Worm (Caenorhabditis elegans) whole organism, mixed stage, embryonic: ENCODE data around the gene tgt-2.

ENCODE experiments used
- M03D4.4 ChIP-seq: sonication (generic microtip); optimal IDR thresholded peaks from 2 replicates; lab custom pipeline; 2017; ENCODE audit warnings: mild to moderate bottlenecking, missing genetic modification characterization, missing compliant biosample characterization
- bed-3 ChIP-seq: fragments of 200-800 bp; sonication (Bioruptor generic); optimal IDR thresholded peaks from 3 replicates; lab custom pipeline; 2018; ENCODE audit warnings: mild to moderate bottlenecking, missing genetic modification characterization, moderate library complexity, missing compliant biosample characterization
- blmp-1 ChIP-seq: fragments of 150-350 bp; optimal IDR thresholded peaks from 2 replicates; lab custom pipeline; 2014; ENCODE audit warnings: missing biosample characterization, missing genetic modification characterization
- ceh-39 ChIP-seq: fragments of 150-350 bp; optimal IDR thresholded peaks from 2 replicates; lab custom pipeline; 2014; ENCODE audit warnings: missing biosample characterization, missing genetic modification characterization
- ceh-43 ChIP-seq: fragments of 200-800 bp; sonication (Bioruptor generic); optimal IDR thresholded peaks from 2 replicates; lab custom pipeline; 2018; ENCODE audit warnings: mild to moderate bottlenecking, missing genetic modification characterization, moderate library complexity, missing compliant biosample characterization
- ceh-83 ChIP-seq: fragments of 200-800 bp; sonication (Bioruptor generic); optimal IDR thresholded peaks from 2 replicates; lab custom pipeline; 2018; ENCODE audit warnings: mild to moderate bottlenecking, missing genetic modification characterization, missing compliant biosample characterization
- ces-1 ChIP-seq: fragments of 150-350 bp; optimal IDR thresholded peaks from 2 replicates; lab custom pipeline; 2014; ENCODE audit warnings: missing biosample characterization, missing genetic modification reagents, missing genetic modification characterization
- cnd-1 ChIP-seq: fragments of 200-800 bp; sonication (Bioruptor generic); optimal IDR thresholded peaks from 2 replicates; lab custom pipeline; 2018; ENCODE audit warnings: mild to moderate bottlenecking, missing genetic modification characterization, missing compliant biosample characterization
- drap-1 ChIP-seq: fragments of 200-800 bp; sonication (Bioruptor generic); optimal IDR thresholded peaks from 3 replicates; lab custom pipeline; 2018; ENCODE audit warnings: mild to moderate bottlenecking, missing genetic modification characterization, missing compliant biosample characterization
- elt-1 ChIP-seq: sonication (generic microtip); optimal IDR thresholded peaks from 2 replicates; lab custom pipeline; 2017; ENCODE audit warnings: missing genetic modification characterization, mild to moderate bottlenecking, missing compliant biosample characterization, antibody characterized with exemption, moderate library complexity, borderline replicate concordance; ENCODE audit not compliant: insufficient read depth
- elt-3 ChIP-seq: fragments of 150-350 bp; optimal IDR thresholded peaks from 2 replicates; lab custom pipeline; 2014; ENCODE audit warnings: missing biosample characterization, missing genetic modification characterization
- flh-1 ChIP-seq: fragments of 200-800 bp; sonication (Bioruptor generic); optimal IDR thresholded peaks from 2 replicates; lab custom pipeline; 2018; ENCODE audit warnings: mild to moderate bottlenecking, missing genetic modification characterization, moderate library complexity, missing compliant biosample characterization
- ham-2 ChIP-seq: fragments of 200-800 bp; sonication (Bioruptor generic); optimal IDR thresholded peaks from 2 replicates; lab custom pipeline; 2018; ENCODE audit warnings: mild to moderate bottlenecking, missing genetic modification characterization, missing compliant biosample characterization
- hlh-1 ChIP-seq: fragments of 150-350 bp; optimal IDR thresholded peaks from 2 replicates; lab custom pipeline; 2014; ENCODE audit warnings: missing biosample characterization, missing genetic modification reagents, missing genetic modification characterization
- lin-13 ChIP-seq: fragments of 150-350 bp; optimal IDR thresholded peaks from 2 replicates; lab custom pipeline; 2014; ENCODE audit warnings: missing biosample characterization, missing genetic modification characterization
- lin-32 ChIP-seq: fragments of 200-800 bp; sonication (Bioruptor generic); optimal IDR thresholded peaks from 2 replicates; lab custom pipeline; 2018; ENCODE audit warnings: mild to moderate bottlenecking, missing genetic modification characterization, missing compliant biosample characterization
- lsy-2 ChIP-seq: fragments of 150-350 bp; optimal IDR thresholded peaks from 2 replicates; lab custom pipeline; 2014; ENCODE audit warnings: missing biosample characterization, missing genetic modification characterization
- mab-5 ChIP-seq: fragments of 150-350 bp; optimal IDR thresholded peaks from 2 replicates; lab custom pipeline; 2014; ENCODE audit warnings: missing biosample characterization, missing genetic modification characterization
- mep-1 ChIP-seq: fragments of 150-350 bp; optimal IDR thresholded peaks from 2 replicates; lab custom pipeline; 2017; ENCODE audit warnings: missing biosample characterization, missing genetic modification reagents, missing genetic modification characterization, inconsistent platforms
- mls-2 ChIP-seq: sonication (generic microtip); optimal IDR thresholded peaks from 2 replicates; lab custom pipeline; 2016; ENCODE audit warnings: mild to moderate bottlenecking, missing genetic modification characterization, moderate library complexity, missing compliant biosample characterization
- nhr-28 ChIP-seq: fragments of 150-350 bp; optimal IDR thresholded peaks from 2 replicates; lab custom pipeline; 2014; ENCODE audit warnings: missing biosample characterization, missing genetic modification characterization
- nhr-76 ChIP-seq: sonication (generic microtip); optimal IDR thresholded peaks from 2 replicates; lab custom pipeline; 2017; ENCODE audit warnings: missing biosample characterization, missing genetic modification characterization
- pha-4 ChIP-seq: fragments of 150-350 bp; optimal IDR thresholded peaks from 2 replicates; lab custom pipeline; 2018; ENCODE audit warnings: missing biosample characterization, missing genetic modification reagents, missing genetic modification characterization
- sem-2 ChIP-seq: fragments of 200-800 bp; sonication (Bioruptor generic); optimal IDR thresholded peaks from 2 replicates; lab custom pipeline; 2018; ENCODE audit warnings: mild to moderate bottlenecking, missing genetic modification characterization, missing compliant biosample characterization
- snpc-4 ChIP-seq: fragments of 150-350 bp; optimal IDR thresholded peaks from 2 replicates; lab custom pipeline; 2014; ENCODE audit warnings: missing biosample characterization, missing genetic modification characterization
- sptf-1 ChIP-seq: sonication (generic microtip); optimal IDR thresholded peaks from 2 replicates; lab custom pipeline; 2017; ENCODE audit warnings: mild to moderate bottlenecking, missing genetic modification characterization, moderate library complexity, missing compliant biosample characterization
- tbx-8 ChIP-seq: fragments of 200-800 bp; sonication (Bioruptor generic); optimal IDR thresholded peaks from 2 replicates; lab custom pipeline; 2018; ENCODE audit warnings: mild to moderate bottlenecking, missing genetic modification characterization, moderate library complexity, missing compliant biosample characterization
- unc-120 ChIP-seq: sonication (generic microtip); optimal IDR thresholded peaks from 2 replicates; lab custom pipeline; 2017; ENCODE audit warnings: missing genetic modification characterization, missing compliant biosample characterization; ENCODE audit not compliant: poor library complexity, severe bottlenecking
- unc-39 ChIP-seq: fragments of 150-350 bp; optimal IDR thresholded peaks from 2 replicates; lab custom pipeline; 2014; ENCODE audit warnings: missing biosample characterization, missing genetic modification characterization
- unc-62 ChIP-seq: fragments of 150-350 bp; optimal IDR thresholded peaks from 2 replicates; lab custom pipeline; 2014; ENCODE audit warnings: missing biosample characterization, missing genetic modification reagents, missing genetic modification characterization
- zip-8 ChIP-seq: fragments of 150-350 bp; optimal IDR thresholded peaks from 2 replicates; lab custom pipeline; 2014; ENCODE audit warnings: missing biosample characterization, missing genetic modification characterization
- ztf-11 ChIP-seq: fragments of 150-350 bp; optimal IDR thresholded peaks from 2 replicates; lab custom pipeline; 2014; ENCODE audit warnings: missing biosample characterization, missing genetic modification characterization

tgt-2 gene

ce11 chrV:18986103-18986502 is 12.0 kb upstream of the tgt-2 start:
- no peak for TF ChIP-seq blmp-1
- TF ChIP-seq snpc-4 (tag; lab: Kevin White, UChicago) = no peak
- no peak for TF ChIP-seq mls-2 (tag; lab: Kevin White, UChicago)
- TF ChIP-seq tbx-8 = no peak
- no peak for TF ChIP-seq ceh-39
- TF ChIP-seq zip-8 (tag; lab: Kevin White, UChicago) = no peak
- no peak for TF ChIP-seq flh-1 (GFP tag; lab: Kevin White, UChicago)
- no peak for TF ChIP-seq elt-1

- TF ChIP-seq zip-8 (tag; lab: Kevin White, UChicago) (no peak), mls-2 (tag; lab: Kevin White, UChicago) (no peak), unc-62 (no peak), flh-1 (GFP tag; lab: Kevin White, UChicago) (no peak), nhr-28 (tag; lab: Kevin White, UChicago) (no peak), ceh-39 (no peak), mep-1 (tag; lab: Kevin White, UChicago) (peak; percentile 62), ham-2 (no peak), lin-13 (tag; lab: Kevin White, UChicago) (peak; percentile 79), mab-5 (tag; lab: Kevin White, UChicago) (no peak), elt-1 (no peak), unc-120 (tag; lab: Kevin White, UChicago) (no peak), elt-3 (tag; lab: Kevin White, UChicago) (no peak), hlh-1 (tag; lab: Kevin White, UChicago) (no peak), cnd-1 (tag; lab: Kevin White, UChicago) (no peak), ces-1 (GFP tag; lab: Kevin White, UChicago) (peak; percentile 28), lsy-2 (tag; lab: Kevin White, UChicago) (peak; percentile 24), snpc-4 (tag; lab: Kevin White, UChicago) (no peak), sem-2 (GFP tag; lab: Kevin White, UChicago) (no peak), drap-1 (GFP tag; lab: Kevin White, UChicago) (peak; percentile 74), tbx-8 (no peak), ztf-11 (tag; lab: Kevin White, UChicago) (no peak), nhr-76 (tag; lab: Kevin White, UChicago) (no peak), lin-32 (GFP tag; lab: Kevin White, UChicago) (no peak), pha-4 (peak; percentile 53), ceh-83 (GFP tag; lab: Kevin White, UChicago) (no peak), bed-3 (no peak), unc-39 (tag; lab: Kevin White, UChicago) (no peak), M03D4.4 (tag; lab: Kevin White, UChicago) (no peak)
These were observed 7.8 kb upstream of the tgt-2 start, which contains the start of the genes reps-1 and Y39B6A.37 for ce11 chrV:18990238-18990901. reps-1 (minus strand) TSS chrV:18990500. Y39B6A.37 (plus strand) TSS chrV:18990851.

DNA sequence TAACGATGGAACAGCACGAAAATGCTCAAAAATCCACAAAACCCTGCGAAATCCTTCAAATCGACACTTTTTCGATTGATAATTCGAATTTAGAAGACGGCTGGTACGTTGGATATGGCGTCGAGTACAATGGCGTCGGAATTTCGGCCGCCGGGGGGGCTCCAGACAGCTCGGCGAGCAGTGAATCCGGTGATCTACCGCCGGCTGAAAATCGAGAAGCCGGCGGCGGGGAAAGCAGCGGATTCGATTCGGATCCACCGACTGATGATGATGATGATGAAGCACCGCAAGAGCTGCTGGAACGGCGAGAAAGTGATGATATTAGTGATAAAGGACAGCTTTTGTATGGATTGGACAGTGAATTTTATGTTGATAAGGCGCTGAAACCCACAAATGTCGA is 7.2 kb upstream of the tgt-2 start:
- TF ChIP-seq mab-5 (tag; lab: Kevin White, UChicago) (no peak), elt-3 (tag; lab: Kevin White, UChicago) (no peak), blmp-1 (no peak), mls-2 (tag; lab: Kevin White, UChicago) (no peak), unc-120 (tag; lab: Kevin White, UChicago) (no peak), ceh-43 (no peak), lsy-2 (tag; lab: Kevin White, UChicago) (no peak), ztf-11 (tag; lab: Kevin White, UChicago) (no peak), hlh-1 (tag; lab: Kevin White, UChicago) (no peak), tbx-8 (no peak), sptf-1 (tag; lab: Kevin White, UChicago) (no peak), ceh-83 (GFP tag; lab: Kevin White, UChicago) (no peak), M03D4.4 (tag; lab: Kevin White, UChicago) (no peak), pha-4 (no peak), elt-1 (no peak), zip-8 (tag; lab: Kevin White, UChicago) (no peak), unc-62 (no peak), snpc-4 (tag; lab: Kevin White, UChicago) (no peak), nhr-76 (tag; lab: Kevin White, UChicago) (no peak)

ce11 chrV:18993017-18993416 is 5.1 kb upstream of the tgt-2 start:
- TF ChIP-seq snpc-4 (tag; lab: Kevin White, UChicago) = no peak
- TF ChIP-seq zip-8 (tag; lab: Kevin White, UChicago) = peak; percentile 97
- TF ChIP-seq, all 35 proteins: peak for 1
